Fruit fly (Drosophila melanogaster) whole organism, embryonic: ENCODE data around the gene mad2.

ENCODE experiments used
- Adf1 ChIP-seq: fragments of 200-800 bp; sonication (Bioruptor generic); IDR thresholded peaks from 2 replicates; pipeline ENCODE4 v1.3.6; 2022; ENCODE audit warnings: missing biosample characterization, missing genetic modification characterization
- CG10366 ChIP-seq: fragments of 200-800 bp; sonication (Bioruptor generic); IDR thresholded peaks from 2 replicates; pipeline ENCODE4 v1.3.6; 2022; ENCODE audit warnings: missing biosample characterization, missing genetic modification characterization
- CG12155 ChIP-seq: fragments of 200-800 bp; sonication (Bioruptor generic); optimal IDR thresholded peaks from 3 replicates; lab custom pipeline; 2016; ENCODE audit warnings: missing biosample characterization, missing genetic modification characterization
- CG1233 ChIP-seq: fragments of 200-800 bp; sonication (Bioruptor generic); optimal IDR thresholded peaks from 4 replicates; lab custom pipeline; 2018; ENCODE audit warnings: missing biosample characterization, mild to moderate bottlenecking, missing genetic modification characterization
- CG14050 ChIP-seq: fragments of 200-800 bp; sonication (Bioruptor generic); IDR thresholded peaks from 3 replicates; pipeline ENCODE4 v1.3.6; 2022; ENCODE audit warnings: missing biosample characterization, missing genetic modification characterization
- CG14860 ChIP-seq: fragments of 200-800 bp; sonication (Bioruptor generic); IDR thresholded peaks from 3 replicates; pipeline ENCODE4 v1.3.6; 2022; ENCODE audit warnings: missing biosample characterization, missing genetic modification characterization; ENCODE audit not compliant: partially characterized antibody
- CG15073 ChIP-seq: fragments of 200-800 bp; sonication (Bioruptor generic); optimal IDR thresholded peaks from 2 replicates; lab custom pipeline; 2016; ENCODE audit warnings: missing biosample characterization, missing genetic modification characterization
- CG2678 ChIP-seq: fragments of 200-800 bp; sonication (Bioruptor generic); optimal IDR thresholded peaks from 3 replicates; lab custom pipeline; 2019; ENCODE audit warnings: missing biosample characterization, mild to moderate bottlenecking, missing genetic modification characterization, moderate library complexity
- CG33213 ChIP-seq: fragments of 200-800 bp; sonication (Bioruptor generic); optimal IDR thresholded peaks from 3 replicates; lab custom pipeline; 2016; ENCODE audit warnings: missing biosample characterization, missing genetic modification characterization
- CG4404 ChIP-seq: fragments of 200-800 bp; sonication (Bioruptor generic); IDR thresholded peaks from 2 replicates; pipeline ENCODE4 v1.3.6; 2022; ENCODE audit warnings: missing biosample characterization, missing genetic modification characterization
- CG6689 ChIP-seq: fragments of 200-800 bp; sonication (Bioruptor generic); IDR thresholded peaks from 2 replicates; pipeline ENCODE4 v1.3.6; 2022; ENCODE audit warnings: missing biosample characterization, missing genetic modification characterization
- CG6765 ChIP-seq: fragments of 200-800 bp; sonication (Bioruptor generic); optimal IDR thresholded peaks from 3 replicates; lab custom pipeline; 2017; ENCODE audit warnings: missing biosample characterization, mild to moderate bottlenecking, missing genetic modification characterization
- CG9932 ChIP-seq: fragments of 200-800 bp; sonication (Bioruptor generic); IDR thresholded peaks from 2 replicates; pipeline ENCODE4 v1.3.6; 2022; ENCODE audit warnings: missing biosample characterization, missing genetic modification characterization
- D ChIP-seq, 2 experiments: fragments of 200-800 bp in 1 of 2; fragments of >200 bp in 1 of 2; sonication (Bioruptor generic) in 1 of 2; optimal IDR thresholded peaks; 2 replicates in 1 of 2; 3 replicates in 1 of 2; lab custom pipeline; 2017; ENCODE audit warnings: mild to moderate bottlenecking in 1 of 2, missing biosample characterization in 1 of 2, missing genetic modification characterization in 1 of 2, missing genetic modification reagents in 1 of 2
- D19B ChIP-seq: fragments of 200-800 bp; sonication (Bioruptor generic); optimal IDR thresholded peaks from 2 replicates; lab custom pipeline; 2017; ENCODE audit warnings: missing biosample characterization, mild to moderate bottlenecking, missing genetic modification characterization
- H15 ChIP-seq: fragments of 200-800 bp; sonication (Bioruptor generic); IDR thresholded peaks from 3 replicates; pipeline ENCODE4 v1.3.6; 2022; ENCODE audit warnings: missing biosample characterization, missing genetic modification characterization
- Hey ChIP-seq: fragments of 200-800 bp; sonication (Bioruptor generic); optimal IDR thresholded peaks from 3 replicates; lab custom pipeline; 2018; ENCODE audit warnings: missing biosample characterization, mild to moderate bottlenecking, missing genetic modification characterization
- HmgZ ChIP-seq: fragments of 200-800 bp; sonication (Bioruptor generic); optimal IDR thresholded peaks from 2 replicates; lab custom pipeline; 2018; ENCODE audit warnings: missing biosample characterization, mild to moderate bottlenecking, missing genetic modification characterization
- NC2β ChIP-seq: fragments of 200-800 bp; sonication (Bioruptor generic); optimal IDR thresholded peaks from 2 replicates; lab custom pipeline; 2016; ENCODE audit warnings: missing biosample characterization, missing genetic modification characterization
- Opbp ChIP-seq: fragments of 200-800 bp; sonication (Bioruptor generic); IDR thresholded peaks from 3 replicates; pipeline ENCODE4 v1.3.6; 2022; ENCODE audit warnings: missing biosample characterization, missing genetic modification characterization; ENCODE audit not compliant: partially characterized antibody
- Pdp1 ChIP-seq, 2 experiments: fragments of 200-800 bp; sonication (Bioruptor generic); optimal IDR thresholded peaks; 3 replicates each; lab custom pipeline; 2016; ENCODE audit warnings: missing biosample characterization in 2 of 2, missing genetic modification characterization in 2 of 2, mild to moderate bottlenecking in 1 of 2, moderate library complexity in 1 of 2
- Side ChIP-seq: fragments of 200-800 bp; sonication (Bioruptor generic); optimal IDR thresholded peaks from 2 replicates; lab custom pipeline; 2016; ENCODE audit warnings: missing biosample characterization, missing genetic modification characterization
- abd-A ChIP-seq: fragments of 200-800 bp; sonication (Bioruptor generic); optimal IDR thresholded peaks from 3 replicates; lab custom pipeline; 2019; ENCODE audit warnings: missing biosample characterization, mild to moderate bottlenecking, missing genetic modification characterization, moderate library complexity
- ato ChIP-seq: fragments of 200-800 bp; sonication (Bioruptor generic); IDR thresholded peaks from 2 replicates; pipeline ENCODE4 v1.3.6; 2022; ENCODE audit warnings: missing biosample characterization, missing genetic modification characterization; ENCODE audit not compliant: partially characterized antibody
- chinmo ChIP-seq: fragments of 200-800 bp; sonication (Bioruptor generic); IDR thresholded peaks from 4 replicates; pipeline ENCODE4 v1.3.6; 2022; ENCODE audit warnings: missing biosample characterization, missing genetic modification characterization; ENCODE audit not compliant: partially characterized antibody
- chm ChIP-seq: fragments of 200-800 bp; sonication (Bioruptor generic); IDR thresholded peaks from 2 replicates; pipeline ENCODE4 v1.3.6; 2022; ENCODE audit warnings: missing biosample characterization, missing genetic modification characterization
- ci ChIP-seq: fragments of 200-800 bp; sonication (Bioruptor generic); IDR thresholded peaks from 3 replicates; pipeline ENCODE4 v1.3.6; 2022; ENCODE audit warnings: missing biosample characterization, missing genetic modification characterization
- ems ChIP-seq: fragments of 200-800 bp; sonication (Bioruptor generic); optimal IDR thresholded peaks from 3 replicates; lab custom pipeline; 2016; ENCODE audit warnings: missing biosample characterization, missing genetic modification characterization
- exex ChIP-seq: fragments of 200-800 bp; sonication (Bioruptor generic); optimal IDR thresholded peaks from 4 replicates; lab custom pipeline; 2018; ENCODE audit warnings: missing biosample characterization, mild to moderate bottlenecking, missing genetic modification characterization, moderate library complexity
- eyg ChIP-seq: fragments of 200-800 bp; sonication (Bioruptor generic); optimal IDR thresholded peaks from 3 replicates; lab custom pipeline; 2016; ENCODE audit warnings: missing biosample characterization, missing genetic modification characterization
- ftz-f1 ChIP-seq: fragments of 200-800 bp; sonication (Bioruptor generic); optimal IDR thresholded peaks from 2 replicates; lab custom pipeline; 2016; ENCODE audit warnings: missing biosample characterization, missing genetic modification characterization
- fu2 ChIP-seq: fragments of 200-800 bp; sonication (Bioruptor generic); optimal IDR thresholded peaks from 2 replicates; lab custom pipeline; 2016; ENCODE audit warnings: missing biosample characterization, missing genetic modification characterization
- gt ChIP-seq: fragments of 200-800 bp; sonication (Bioruptor generic); IDR thresholded peaks from 2 replicates; pipeline ENCODE4 v1.3.6; 2022; ENCODE audit warnings: missing biosample characterization, missing genetic modification characterization
- h ChIP-seq: fragments of >200 bp; optimal IDR thresholded peaks from 2 replicates; lab custom pipeline; 2017
- her ChIP-seq: fragments of 200-800 bp; sonication (Bioruptor generic); optimal IDR thresholded peaks from 2 replicates; lab custom pipeline; 2016; ENCODE audit warnings: missing biosample characterization, missing genetic modification characterization
- ind ChIP-seq: fragments of 200-800 bp; sonication (Bioruptor generic); optimal IDR thresholded peaks from 3 replicates; lab custom pipeline; 2016; ENCODE audit warnings: missing biosample characterization, missing genetic modification characterization
- lola ChIP-seq, 3 experiments: fragments of >200 bp in 2 of 3; fragments of 200-800 bp in 1 of 3; sonication (Bioruptor generic) in 1 of 3; optimal IDR thresholded peaks; 2 replicates each; lab custom pipeline; 2017 to 2019; ENCODE audit warnings: missing biosample characterization in 3 of 3, missing genetic modification characterization in 3 of 3, mild to moderate bottlenecking in 1 of 3, moderate library complexity in 1 of 3
- pan ChIP-seq, 4 experiments: fragments of >200 bp in 3 of 4; fragments of 200-800 bp in 1 of 4; sonication (Bioruptor generic) in 1 of 4; optimal IDR thresholded peaks in 3 of 4; IDR thresholded peaks in 1 of 4; 2 replicates each; pipeline versions ENCODE4 v1.3.6 to Lab custom; 2017 to 2022; ENCODE audit warnings: missing biosample characterization in 2 of 4, missing genetic modification characterization in 2 of 4, mixed read lengths in 1 of 4
- pb ChIP-seq: fragments of 200-800 bp; sonication (Bioruptor generic); optimal IDR thresholded peaks from 3 replicates; lab custom pipeline; 2016; ENCODE audit warnings: missing biosample characterization, missing genetic modification characterization
- pzg ChIP-seq: fragments of 200-800 bp; sonication (Bioruptor generic); optimal IDR thresholded peaks from 3 replicates; lab custom pipeline; 2018; ENCODE audit warnings: missing biosample characterization, mild to moderate bottlenecking, missing genetic modification characterization, moderate library complexity
- sc ChIP-seq, 3 experiments: fragments of >200 bp in 2 of 3; fragments of 200-800 bp in 1 of 3; sonication (Bioruptor generic) in 1 of 3; optimal IDR thresholded peaks; 2 replicates in 2 of 3; 3 replicates in 1 of 3; lab custom pipeline; 2017; ENCODE audit warnings: mild to moderate bottlenecking in 1 of 3, missing biosample characterization in 1 of 3, missing genetic modification characterization in 1 of 3, missing genetic modification reagents in 1 of 3
- schlank ChIP-seq: fragments of 200-800 bp; sonication (Bioruptor generic); optimal IDR thresholded peaks from 2 replicates; lab custom pipeline; 2018; ENCODE audit warnings: missing biosample characterization, mild to moderate bottlenecking, missing genetic modification characterization
- sd ChIP-seq: fragments of 200-800 bp; sonication (Bioruptor generic); optimal IDR thresholded peaks from 3 replicates; lab custom pipeline; 2018; ENCODE audit warnings: missing biosample characterization, mild to moderate bottlenecking, missing genetic modification characterization, moderate library complexity
- slbo ChIP-seq: fragments of 200-800 bp; sonication (Bioruptor generic); IDR thresholded peaks from 2 replicates; pipeline ENCODE4 v1.3.6; 2022; ENCODE audit warnings: missing biosample characterization, missing genetic modification characterization
- sr ChIP-seq: fragments of 200-800 bp; sonication (Bioruptor generic); IDR thresholded peaks from 3 replicates; pipeline ENCODE4 v1.3.6; 2022; ENCODE audit warnings: missing biosample characterization, missing genetic modification characterization
- sug ChIP-seq: fragments of 200-800 bp; optimal IDR thresholded peaks from 2 replicates; lab custom pipeline; 2019; ENCODE audit warnings: missing biosample characterization, mild to moderate bottlenecking, missing genetic modification characterization, moderate library complexity
- z ChIP-seq: fragments of 200-800 bp; sonication (Bioruptor generic); IDR thresholded peaks from 3 replicates; pipeline ENCODE4 v1.3.6; 2022; ENCODE audit warnings: missing biosample characterization, missing genetic modification characterization

mad2 gene

DNA sequence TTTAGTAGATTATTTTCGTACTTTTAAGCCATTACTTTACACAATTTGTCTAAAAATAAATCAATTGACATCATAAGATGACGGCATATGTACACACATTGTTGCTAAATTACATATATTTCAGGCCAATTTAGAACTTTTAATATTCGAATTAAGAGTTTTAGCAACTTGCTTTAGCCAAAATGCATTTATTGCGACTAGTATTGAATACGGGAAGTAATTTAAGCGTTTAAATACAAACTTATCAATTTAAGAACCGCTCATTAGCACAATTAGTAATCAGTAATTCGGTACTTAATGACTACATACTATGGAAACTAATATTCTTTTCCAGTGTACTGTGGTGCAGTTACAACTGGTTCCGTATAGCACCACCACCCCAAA lies 3.7 kb downstream of the mad2 start (continued):
- TF ChIP-seq CG6689 (GFP tag; lab: Robert Waterston, UW) (peak; percentile 49), CG2678 (tag; lab: Kevin White, UChicago) (peak; percentile 71), D (optimal IDR thresholded peaks at IDR 0.05; lab: Kevin White, UChicago) (no peak), D (GFP tag; optimal IDR thresholded peaks at IDR 0.05; lab: Kevin White, UChicago) (peak; percentile 36), lola (GFP tag; optimal IDR thresholded peaks at IDR 0.05; lab: Kevin White, UChicago) (peak in 1 of 3 experiments; percentile 48), NC2β (GFP tag; lab: Kevin White, UChicago) (no peak)

DNA sequence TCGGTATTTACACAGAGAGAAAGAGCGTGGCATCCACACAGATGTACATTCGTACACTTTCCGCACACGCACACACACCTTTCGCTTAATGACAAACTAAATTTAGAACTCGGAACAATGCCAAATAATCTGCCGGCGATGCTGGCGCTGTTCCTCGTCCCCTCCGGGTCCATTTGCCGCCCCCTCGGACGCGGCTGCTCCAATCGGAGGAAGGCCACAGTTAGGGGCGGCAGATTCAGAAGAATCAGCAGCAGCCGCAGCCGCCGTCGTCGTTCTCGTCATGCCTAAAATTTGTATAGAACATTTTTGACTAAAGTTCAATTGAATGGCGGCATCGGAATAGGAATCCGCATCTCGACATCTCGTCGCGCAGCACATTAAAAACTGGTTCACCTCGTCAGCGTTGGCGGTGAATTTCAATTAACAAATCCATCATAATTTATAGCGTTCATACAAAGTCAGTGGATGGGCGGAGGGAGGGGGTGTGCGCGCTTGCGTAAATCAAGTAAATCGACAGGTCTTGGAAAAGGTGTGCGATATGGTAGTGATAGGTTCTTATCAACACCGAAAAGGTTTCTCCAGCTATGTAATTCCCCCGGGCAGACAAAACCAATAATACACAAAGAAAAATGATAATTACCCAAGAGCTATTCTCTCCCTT lies 4.2 kb downstream of the mad2 start:
- TF ChIP-seq H15 (no peak), CG9932 (GFP tag; lab: Robert Waterston, UW) (no peak), Hey (tag; lab: Kevin White, UChicago) (no peak), ato (GFP tag; lab: Robert Waterston, UW) (no peak), D19B (no peak), CG12155 (no peak), ems (GFP tag; lab: Kevin White, UChicago) (no peak), CG4404 (no peak), Adf1 (GFP tag; lab: Robert Waterston, UW) (peak; percentile 71), HmgZ (tag; lab: Kevin White, UChicago) (peak; percentile 4), pzg (GFP tag; lab: Kevin White, UChicago) (no peak), pb (GFP tag; lab: Kevin White, UChicago) (no peak), her (no peak), sug (tag; lab: Kevin White, UChicago) (peak; percentile 39), Side (GFP tag; lab: Kevin White, UChicago) (no peak), ftz-f1 (GFP tag; lab: Kevin White, UChicago) (peak; percentile 88), CG14050 (GFP tag; lab: Robert Waterston, UW) (no peak), sd (tag; lab: Kevin White, UChicago) (peak; percentile 72), chm (GFP tag; lab: Robert Waterston, UW) (0 out of 2 replicates have a peak, but pooled peaks have one; percentile 7), Pdp1 (GFP tag; optimal IDR thresholded peaks at IDR 0.05; lab: Kevin White, UChicago) (peak in 1 of 2 experiments; percentile 95), pan (optimal IDR thresholded peaks at IDR 0.05; lab: Kevin White, UChicago) (no peak), pan (GFP tag; optimal IDR thresholded peaks at IDR 0.05 in 1 of 2, IDR thresholded peaks at IDR 0.05 in 1 of 2) (peak in 1 of 2 experiments; percentile 59), Opbp (no peak), sc (optimal IDR thresholded peaks at IDR 0.05; lab: Kevin White, UChicago) (no peak), sc (GFP tag; optimal IDR thresholded peaks at IDR 0.05; lab: Kevin White, UChicago) (no peak), sr (peak; percentile 47; the same call in 2 of the 3 replicates), CG6765 (no peak), eyg (GFP tag; lab: Kevin White, UChicago) (no peak), schlank (tag; lab: Kevin White, UChicago) (no peak), chinmo (GFP tag; lab: Robert Waterston, UW) (0 out of 4 replicates have a peak, but pooled peaks have one; percentile 73), z (GFP tag; lab: Robert Waterston, UW) (no peak), exex (tag; lab: Kevin White, UChicago) (peak; percentile 62), CG15073 (GFP tag; lab: Kevin White, UChicago) (no peak), slbo (no peak), CG1233 (GFP tag; lab: Kevin White, UChicago) (no peak), h (lab: Kevin White, UChicago) (no peak), CG14860 (no peak), gt (GFP tag; lab: Robert Waterston, UW) (no peak), CG10366 (GFP tag; lab: Robert Waterston, UW) (no peak), ci (peak; percentile 32; the same call in 1 of the 3 replicates), fu2 (GFP tag; lab: Kevin White, UChicago) (no peak), ind (GFP tag; lab: Kevin White, UChicago) (no peak), abd-A (tag; lab: Kevin White, UChicago) (no peak), CG33213 (GFP tag; lab: Kevin White, UChicago) (no peak)
